Fruit fly (Drosophila melanogaster): Measurements from ENCODE around the gene Pde1c.
A peak's percentile ranks its signal among the peaks of the same experiment; 100 is the strongest.

Pde1c gene

DNA sequence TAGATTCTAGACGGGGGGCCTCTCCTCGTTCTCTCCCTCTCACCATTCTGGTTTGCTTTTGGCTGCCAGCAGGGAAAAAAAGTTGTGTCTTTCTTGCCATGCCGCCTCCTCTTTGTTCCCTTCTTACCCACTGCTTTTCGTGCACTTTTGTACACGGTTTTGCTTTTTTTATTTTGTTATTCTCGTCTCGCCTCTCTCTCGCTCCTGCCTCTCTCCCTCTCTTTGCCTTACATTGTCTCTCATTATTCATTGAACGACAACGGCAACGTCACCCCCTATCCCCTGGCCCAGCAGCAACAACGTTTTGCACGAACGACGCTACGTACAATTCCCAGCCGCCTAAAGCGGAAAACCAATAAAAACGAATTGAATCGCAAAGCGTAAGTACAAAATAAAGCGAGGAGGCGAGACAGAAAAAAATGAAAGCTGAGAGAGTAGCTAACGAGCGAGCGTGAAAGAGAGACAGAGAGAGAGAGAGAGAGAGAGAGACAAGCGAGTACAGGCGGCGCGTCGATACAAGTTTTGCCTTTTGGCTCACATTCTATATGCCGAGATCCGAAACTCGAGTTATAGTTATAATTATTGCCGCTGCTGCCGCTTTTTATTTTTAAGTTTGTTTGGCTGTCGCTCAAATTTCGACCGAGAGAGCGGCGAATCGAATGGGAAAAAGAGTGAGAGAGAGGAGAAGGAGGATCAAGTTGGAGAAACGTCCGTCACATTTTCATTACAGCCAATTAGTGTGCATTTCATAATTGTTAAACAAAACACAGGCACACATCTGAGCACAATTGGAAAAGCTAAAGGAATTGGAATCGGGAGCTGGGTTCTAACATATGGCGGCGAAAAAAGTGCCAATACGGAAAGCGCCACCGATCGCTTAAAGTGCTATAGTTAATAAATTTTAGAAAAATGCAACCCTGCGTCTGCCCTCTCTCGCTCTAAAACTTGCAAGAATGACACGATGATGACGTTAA lies 121.4 kb downstream of the Pde1c start (continued):
- TF ChIP-seq schlank (tag; optimal IDR thresholded peaks at IDR 0.05) (no peak), bowl (GFP tag; IDR thresholded peaks at IDR 0.05) (no peak), Gug (GFP tag; IDR thresholded peaks at IDR 0.05) (no peak), sna (GFP tag; IDR thresholded peaks at IDR 0.05; ENCODE audit: partially characterized antibody) (peak; percentile 32; the same call in 1 of the 2 replicates), Side (GFP tag; optimal IDR thresholded peaks at IDR 0.05) (no peak), pros (GFP tag; optimal IDR thresholded peaks at IDR 0.05) (peak; percentile 88), Abd-B (GFP tag; optimal IDR thresholded peaks at IDR 0.05) (no peak), Jarid2 (GFP tag; optimal IDR thresholded peaks at IDR 0.05) (no peak), CG8089 (GFP tag; optimal IDR thresholded peaks at IDR 0.05) (no peak), CG2678 (tag; optimal IDR thresholded peaks at IDR 0.05) (peak; percentile 16), CG3281 (GFP tag; optimal IDR thresholded peaks at IDR 0.05) (no peak), ci (GFP tag; IDR thresholded peaks at IDR 0.05) (peak; percentile 43; the same call in 1 of the 3 replicates), eve (GFP tag; optimal IDR thresholded peaks at IDR 0.05) (no peak), Pdp1 (GFP tag; optimal IDR thresholded peaks at IDR 0.05) (peak in 1 of 2 experiments; percentile 18), CG13775 (GFP tag; optimal IDR thresholded peaks at IDR 0.05) (no peak), CG1602 (GFP tag; optimal IDR thresholded peaks at IDR 0.05) (no peak), CG1832 (GFP tag; optimal IDR thresholded peaks at IDR 0.05) (peak; percentile 88), E2f1 (GFP tag; IDR thresholded peaks at IDR 0.05) (no peak), CG10209 (GFP tag; optimal IDR thresholded peaks at IDR 0.05) (no peak), salm (tag; optimal IDR thresholded peaks at IDR 0.05) (no peak), CG9817 (tag; optimal IDR thresholded peaks at IDR 0.05) (no peak), row (GFP tag; IDR thresholded peaks at IDR 0.05) (no peak), jigr1 (GFP tag; IDR thresholded peaks at IDR 0.05) (no peak), corto (GFP tag; optimal IDR thresholded peaks at IDR 0.05) (peak; percentile 20), CG3065 (GFP tag; optimal IDR thresholded peaks at IDR 0.05) (no peak), CG16813 (GFP tag; IDR thresholded peaks at IDR 0.05; ENCODE audit: partially characterized antibody) (no peak), wor (GFP tag; IDR thresholded peaks at IDR 0.05) (no peak), Dad (GFP tag; optimal IDR thresholded peaks at IDR 0.05) (no peak), abd-A (tag; optimal IDR thresholded peaks at IDR 0.05) (peak; percentile 99), sr (GFP tag; IDR thresholded peaks at IDR 0.05) (no peak), CG31224 (GFP tag; IDR thresholded peaks at IDR 0.05) (no peak), shn (GFP tag; optimal IDR thresholded peaks at IDR 0.05) (no peak), Opbp (GFP tag; IDR thresholded peaks at IDR 0.05; ENCODE audit: partially characterized antibody) (0 out of 3 replicates have a peak, but pooled peaks have one; percentile 28), CG17912 (GFP tag; optimal IDR thresholded peaks at IDR 0.05) (no peak), CG17568 (GFP tag; optimal IDR thresholded peaks at IDR 0.05) (no peak), da (GFP tag; optimal IDR thresholded peaks at IDR 0.05) (no peak), yki (optimal IDR thresholded peaks at IDR 0.05) (peak; percentile 66), scrt (GFP tag; optimal IDR thresholded peaks at IDR 0.05) (peak; percentile 22), aop (GFP tag; IDR thresholded peaks at IDR 0.05) (no peak), ind (GFP tag; optimal IDR thresholded peaks at IDR 0.05) (no peak), dysf (GFP tag; IDR thresholded peaks at IDR 0.05) (no peak; the same call in 2 of the 3 replicates), prd (optimal IDR thresholded peaks at IDR 0.05) (no peak), prd (GFP tag; IDR thresholded peaks at IDR 0.05) (no peak), CG2712 (tag; optimal IDR thresholded peaks at IDR 0.05) (peak; percentile 33), sqz (GFP tag; optimal IDR thresholded peaks at IDR 0.05) (peak; percentile 95), CG30020 (tag; optimal IDR thresholded peaks at IDR 0.05) (no peak), Hr51 (GFP tag; optimal IDR thresholded peaks at IDR 0.05) (no peak), PHDP (tag; optimal IDR thresholded peaks at IDR 0.05) (no peak), CG10654 (GFP tag; optimal IDR thresholded peaks at IDR 0.05) (no peak)
